Worm (Caenorhabditis elegans) whole organism, L4 larva: Measurements from ENCODE around the gene fbxb-96.

ENCODE experiments used
- nhr-28 ChIP-seq: fragments of 150-350 bp; optimal IDR thresholded peaks from 2 replicates; lab custom pipeline; 2014; ENCODE audit warnings: missing biosample characterization, missing genetic modification characterization
- unc-130 ChIP-seq: sonication (generic microtip); optimal IDR thresholded peaks from 2 replicates; lab custom pipeline; 2016; ENCODE audit warnings: missing genetic modification reagents, missing genetic modification characterization, missing compliant biosample characterization
- zag-1 ChIP-seq: fragments of 150-350 bp; optimal IDR thresholded peaks from 2 replicates; lab custom pipeline; 2014; ENCODE audit warnings: missing biosample characterization, missing genetic modification characterization

- TF ChIP-seq nhr-28 (tag; lab: Kevin White, UChicago) (no peak), unc-130 (GFP tag; lab: Kevin White, UChicago) (no peak), zag-1 (tag; lab: Kevin White, UChicago) (no peak)
Measured at ce11 chrII:1899934-1900333, 49.7 kb upstream of the fbxb-96 start, which contains the start of gene math-24.
